Fruit fly (Drosophila melanogaster) whole organism, embryonic: ENCODE data around the gene CG42699.

Experiments used
- Awh ChIP-seq: fragments of 200-800 bp; sonication (Bioruptor generic); IDR thresholded peaks from 2 replicates; pipeline ENCODE4, ENCODE4 v1.3.6; 2022; ENCODE audit warnings: missing biosample characterization, missing genetic modification characterization
- CG12744 ChIP-seq: fragments of 200-800 bp; sonication (Bioruptor generic); optimal IDR thresholded peaks from 2 replicates; lab custom pipeline; 2016; ENCODE audit warnings: missing biosample characterization, missing genetic modification characterization
- CG12942 ChIP-seq: fragments of 200-800 bp; sonication (Bioruptor generic); optimal IDR thresholded peaks from 3 replicates; lab custom pipeline; 2016; ENCODE audit warnings: missing biosample characterization, missing genetic modification characterization
- CG13624 ChIP-seq: fragments of 200-800 bp; sonication (Bioruptor generic); optimal IDR thresholded peaks from 2 replicates; lab custom pipeline; 2016; ENCODE audit warnings: missing biosample characterization, missing genetic modification characterization
- CG13894 ChIP-seq: fragments of 200-800 bp; sonication (Bioruptor generic); optimal IDR thresholded peaks from 3 replicates; lab custom pipeline; 2018; ENCODE audit warnings: missing biosample characterization, mild to moderate bottlenecking, missing genetic modification characterization, moderate library complexity
- CG14667 ChIP-seq: fragments of 200-800 bp; sonication (Bioruptor generic); IDR thresholded peaks from 2 replicates; pipeline ENCODE4 v1.3.6; 2022; ENCODE audit warnings: missing biosample characterization, missing genetic modification characterization
- CG1603 ChIP-seq: fragments of 200-800 bp; sonication (Bioruptor generic); optimal IDR thresholded peaks from 2 replicates; lab custom pipeline; 2019; ENCODE audit warnings: missing biosample characterization, mild to moderate bottlenecking, missing genetic modification characterization, moderate library complexity
- CG18764 ChIP-seq: fragments of 200-800 bp; sonication (Bioruptor generic); optimal IDR thresholded peaks from 3 replicates; lab custom pipeline; 2016; ENCODE audit warnings: missing biosample characterization, missing genetic modification characterization
- CG2712 ChIP-seq: fragments of 200-800 bp; optimal IDR thresholded peaks from 3 replicates; lab custom pipeline; 2019; ENCODE audit warnings: missing biosample characterization, mild to moderate bottlenecking, missing genetic modification characterization, moderate library complexity
- CG2889 ChIP-seq: fragments of 200-800 bp; sonication (Bioruptor generic); IDR thresholded peaks from 3 replicates; pipeline ENCODE4 v1.3.6; 2022; ENCODE audit warnings: missing biosample characterization, missing genetic modification characterization
- CG30431 ChIP-seq: fragments of 200-800 bp; sonication (Bioruptor generic); optimal IDR thresholded peaks from 2 replicates; lab custom pipeline; 2017; ENCODE audit warnings: missing biosample characterization, missing genetic modification characterization
- CG31441 ChIP-seq: fragments of 200-800 bp; sonication (Bioruptor generic); IDR thresholded peaks from 2 replicates; pipeline ENCODE4 v1.3.6; 2022; ENCODE audit warnings: missing biosample characterization, missing genetic modification characterization
- CG3726 ChIP-seq: fragments of 200-800 bp; sonication (Bioruptor generic); IDR thresholded peaks from 3 replicates; pipeline ENCODE4, ENCODE4 v1.3.6; 2022; ENCODE audit warnings: missing biosample characterization, missing genetic modification characterization
- CG3838 ChIP-seq: fragments of 200-800 bp; sonication (Bioruptor generic); optimal IDR thresholded peaks from 3 replicates; lab custom pipeline; 2016; ENCODE audit warnings: missing biosample characterization, missing genetic modification characterization
- CG3995 ChIP-seq: fragments of 200-800 bp; sonication (Bioruptor generic); optimal IDR thresholded peaks from 3 replicates; lab custom pipeline; 2016; ENCODE audit warnings: missing biosample characterization, missing genetic modification characterization
- CG6272 ChIP-seq: fragments of 200-800 bp; sonication (Bioruptor generic); IDR thresholded peaks from 2 replicates; pipeline ENCODE4 v1.3.6; 2022; ENCODE audit warnings: missing biosample characterization, missing genetic modification characterization
- CG6654 ChIP-seq: fragments of 200-800 bp; sonication (Bioruptor generic); optimal IDR thresholded peaks from 2 replicates; lab custom pipeline; 2017; ENCODE audit warnings: missing biosample characterization, mild to moderate bottlenecking, missing genetic modification characterization
- CG8944 ChIP-seq: fragments of 200-800 bp; sonication (Bioruptor generic); optimal IDR thresholded peaks from 3 replicates; lab custom pipeline; 2016; ENCODE audit warnings: missing biosample characterization, missing genetic modification characterization
- Dip3 ChIP-seq: fragments of 200-800 bp; sonication (Bioruptor generic); optimal IDR thresholded peaks from 3 replicates; lab custom pipeline; 2016; ENCODE audit warnings: missing biosample characterization, missing genetic modification characterization
- GATAe ChIP-seq: fragments of 200-800 bp; sonication (Bioruptor generic); conservative IDR thresholded peaks from 2 replicates; pipeline ENCODE4 v1.3.6; 2022; ENCODE audit warnings: missing biosample characterization, missing genetic modification characterization
- Hmr ChIP-seq: fragments of 200-800 bp; sonication (Bioruptor generic); optimal IDR thresholded peaks from 3 replicates; lab custom pipeline; 2017; ENCODE audit warnings: mild to moderate bottlenecking, missing biosample characterization, missing genetic modification reagents, missing genetic modification characterization
- Hr39 ChIP-seq: fragments of >200 bp; optimal IDR thresholded peaks from 2 replicates; lab custom pipeline; 2017
- Jarid2 ChIP-seq: fragments of 200-800 bp; sonication (Bioruptor generic); optimal IDR thresholded peaks from 3 replicates; lab custom pipeline; 2017; ENCODE audit warnings: mild to moderate bottlenecking, missing biosample characterization, missing genetic modification reagents, missing genetic modification characterization
- MBD-R2 ChIP-seq: fragments of 200-800 bp; sonication (Bioruptor generic); IDR thresholded peaks from 2 replicates; pipeline ENCODE4 v1.3.6; 2022; ENCODE audit warnings: missing biosample characterization, missing genetic modification characterization
- Neu2 ChIP-seq: fragments of 200-800 bp; sonication (Bioruptor generic); optimal IDR thresholded peaks from 3 replicates; lab custom pipeline; 2016; ENCODE audit warnings: missing biosample characterization, missing genetic modification characterization, borderline replicate concordance
- Pdp1 ChIP-seq, 2 experiments: fragments of 200-800 bp; sonication (Bioruptor generic); optimal IDR thresholded peaks; 3 replicates each; lab custom pipeline; 2016; ENCODE audit warnings: missing biosample characterization in 2 of 2, missing genetic modification characterization in 2 of 2, mild to moderate bottlenecking in 1 of 2, moderate library complexity in 1 of 2
- Rfx ChIP-seq: fragments of 200-800 bp; sonication (Bioruptor generic); IDR thresholded peaks from 2 replicates; pipeline ENCODE4 v1.3.6; 2022; ENCODE audit warnings: missing biosample characterization, missing genetic modification characterization
- Scr ChIP-seq: fragments of 200-800 bp; sonication (Bioruptor generic); IDR thresholded peaks from 2 replicates; pipeline ENCODE4 v1.3.6; 2022; ENCODE audit warnings: missing biosample characterization, missing genetic modification characterization; ENCODE audit not compliant: partially characterized antibody
- Xrp1 ChIP-seq: fragments of 200-800 bp; sonication (Bioruptor generic); IDR thresholded peaks from 2 replicates; pipeline ENCODE4 v1.3.6; 2022; ENCODE audit warnings: missing biosample characterization, missing genetic modification characterization
- ato ChIP-seq: fragments of 200-800 bp; sonication (Bioruptor generic); IDR thresholded peaks from 2 replicates; pipeline ENCODE4 v1.3.6; 2022; ENCODE audit warnings: missing biosample characterization, missing genetic modification characterization; ENCODE audit not compliant: partially characterized antibody
- chinmo ChIP-seq: fragments of 200-800 bp; sonication (Bioruptor generic); IDR thresholded peaks from 4 replicates; pipeline ENCODE4 v1.3.6; 2022; ENCODE audit warnings: missing biosample characterization, missing genetic modification characterization; ENCODE audit not compliant: partially characterized antibody
- chn ChIP-seq: fragments of 200-800 bp; sonication (Bioruptor generic); optimal IDR thresholded peaks from 2 replicates; lab custom pipeline; 2016; ENCODE audit warnings: missing biosample characterization, missing genetic modification characterization
- ci ChIP-seq: fragments of 200-800 bp; sonication (Bioruptor generic); IDR thresholded peaks from 3 replicates; pipeline ENCODE4 v1.3.6; 2022; ENCODE audit warnings: missing biosample characterization, missing genetic modification characterization
- dpn ChIP-seq, 2 experiments: fragments of 200-800 bp; sonication (Bioruptor generic); optimal IDR thresholded peaks; 3 replicates each; lab custom pipeline; 2016; ENCODE audit warnings: missing biosample characterization in 2 of 2, missing genetic modification characterization in 2 of 2
- esg ChIP-seq: fragments of 200-800 bp; sonication (Bioruptor generic); conservative IDR thresholded peaks from 2 replicates; pipeline ENCODE4 v1.3.6; 2022; ENCODE audit warnings: missing biosample characterization, missing genetic modification characterization
- exex ChIP-seq: fragments of 200-800 bp; sonication (Bioruptor generic); optimal IDR thresholded peaks from 4 replicates; lab custom pipeline; 2018; ENCODE audit warnings: missing biosample characterization, mild to moderate bottlenecking, missing genetic modification characterization, moderate library complexity
- fru ChIP-seq: fragments of >200 bp; optimal IDR thresholded peaks from 2 replicates; lab custom pipeline; 2017
- grau ChIP-seq: fragments of 200-800 bp; optimal IDR thresholded peaks from 3 replicates; lab custom pipeline; 2019; ENCODE audit warnings: missing biosample characterization, mild to moderate bottlenecking, missing genetic modification characterization, moderate library complexity
- jigr1 ChIP-seq: fragments of 200-800 bp; sonication (Bioruptor generic); IDR thresholded peaks from 3 replicates; pipeline ENCODE4 v1.3.6; 2022; ENCODE audit warnings: missing biosample characterization, missing genetic modification characterization
- kni ChIP-seq: fragments of 200-800 bp; sonication (Bioruptor generic); optimal IDR thresholded peaks from 3 replicates; lab custom pipeline; 2017; ENCODE audit warnings: mild to moderate bottlenecking, missing biosample characterization, missing genetic modification reagents, missing genetic modification characterization
- sima ChIP-seq: fragments of 200-800 bp; sonication (Bioruptor generic); optimal IDR thresholded peaks from 2 replicates; lab custom pipeline; 2016; ENCODE audit warnings: missing biosample characterization, missing genetic modification characterization
- sna ChIP-seq: fragments of 200-800 bp; sonication (Bioruptor generic); IDR thresholded peaks from 2 replicates; pipeline ENCODE4 v1.3.6; 2022; ENCODE audit warnings: missing biosample characterization, missing genetic modification characterization; ENCODE audit not compliant: partially characterized antibody
- sug ChIP-seq: fragments of 200-800 bp; optimal IDR thresholded peaks from 2 replicates; lab custom pipeline; 2019; ENCODE audit warnings: missing biosample characterization, mild to moderate bottlenecking, missing genetic modification characterization, moderate library complexity
- tll ChIP-seq, 2 experiments: fragments of 200-800 bp in 1 of 2; fragments of >200 bp in 1 of 2; sonication (Bioruptor generic) in 1 of 2; optimal IDR thresholded peaks; 2 replicates each; lab custom pipeline; 2017 to 2019; ENCODE audit warnings: missing biosample characterization in 2 of 2, missing genetic modification characterization in 2 of 2, mild to moderate bottlenecking in 1 of 2, moderate library complexity in 1 of 2
- unpg ChIP-seq: fragments of 200-800 bp; sonication (Bioruptor generic); optimal IDR thresholded peaks from 3 replicates; lab custom pipeline; 2018; ENCODE audit warnings: missing biosample characterization, mild to moderate bottlenecking, missing genetic modification characterization, moderate library complexity
- zen ChIP-seq: fragments of 200-800 bp; sonication (Bioruptor generic); optimal IDR thresholded peaks from 3 replicates; lab custom pipeline; 2018; ENCODE audit warnings: missing biosample characterization, mild to moderate bottlenecking, missing genetic modification characterization, moderate library complexity
- zen2 ChIP-seq: fragments of 200-800 bp; sonication (Bioruptor generic); IDR thresholded peaks from 3 replicates; pipeline ENCODE4 v1.3.6; 2022; ENCODE audit warnings: missing biosample characterization, missing genetic modification characterization; ENCODE audit not compliant: partially characterized antibody
- zfh2 ChIP-seq: fragments of 200-800 bp; sonication (Bioruptor generic); optimal IDR thresholded peaks from 2 replicates; lab custom pipeline; 2016; ENCODE audit warnings: missing biosample characterization, missing genetic modification characterization

CG42699 gene

DNA sequence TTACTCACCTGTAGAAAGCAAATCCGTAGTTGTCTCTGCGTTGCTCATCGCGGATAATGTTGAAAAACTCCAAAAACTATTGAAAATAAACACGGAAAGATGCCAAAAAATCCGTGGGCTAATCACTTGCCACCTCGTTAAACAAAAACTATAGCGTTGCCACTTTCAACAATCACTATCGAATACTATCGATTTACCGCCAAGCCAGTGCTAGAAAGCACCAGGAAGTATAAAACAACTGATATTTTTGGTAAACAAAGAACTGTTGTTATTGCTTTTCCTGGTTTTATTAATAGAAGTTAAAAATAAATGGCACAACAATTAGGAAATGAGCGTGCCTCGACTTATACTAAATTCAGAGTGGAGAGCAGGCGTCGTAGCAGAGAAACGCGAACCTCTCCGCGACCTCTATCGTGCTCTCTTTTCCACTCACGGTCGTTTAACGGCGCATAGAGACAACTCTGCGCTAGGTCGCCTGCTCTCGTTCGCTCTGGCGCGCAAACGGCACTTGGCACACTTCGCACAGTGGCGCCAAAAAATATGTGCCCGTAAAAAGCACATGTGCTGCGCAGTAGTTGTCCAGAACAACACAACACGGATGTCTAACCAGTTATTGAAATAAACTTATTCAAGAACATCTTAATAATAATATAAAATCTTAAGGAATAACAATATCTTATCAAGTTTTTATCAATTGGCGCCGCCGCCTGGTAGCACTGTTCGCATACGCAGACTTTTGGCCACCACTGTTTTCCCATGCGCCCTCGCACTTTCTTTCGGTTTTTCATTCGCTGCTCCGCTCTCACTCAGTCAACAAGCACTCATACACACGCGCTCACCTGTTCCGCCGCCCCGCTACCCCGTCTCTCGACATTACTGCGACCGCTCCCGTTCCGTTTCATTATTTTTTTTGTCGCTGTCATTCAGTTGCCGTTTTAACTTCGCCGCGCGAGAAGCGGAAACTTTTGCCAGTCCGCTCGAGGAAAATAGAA is 9.2 kb upstream of the CG42699 start, which contains the start of the genes lin-52 and CG15771 (continued):
- TF ChIP-seq CG6654 (GFP tag; lab: Kevin White, UChicago) (peak; percentile 81), CG2712 (tag; lab: Kevin White, UChicago) (peak; percentile 96), Xrp1 (GFP tag; lab: Robert Waterston, UW) (peak; percentile 97), CG13894 (tag; lab: Kevin White, UChicago) (peak; percentile 95), CG3726 (peak; percentile 89), Rfx (GFP tag; lab: Robert Waterston, UW) (peak; percentile 96), Scr (GFP tag; lab: Robert Waterston, UW) (peak; percentile 71), exex (tag; lab: Kevin White, UChicago) (peak; percentile 79), grau (peak; percentile 95), tll (GFP tag; optimal IDR thresholded peaks at IDR 0.05; lab: Kevin White, UChicago) (peak in 1 of 2 experiments; percentile 15), GATAe (GFP tag; lab: Robert Waterston, UW) (peak; percentile 86), CG1603 (tag; lab: Kevin White, UChicago) (peak; percentile 85), sima (GFP tag; lab: Kevin White, UChicago) (no peak), CG2889 (GFP tag; lab: Robert Waterston, UW) (peak; percentile 86), CG18764 (GFP tag; lab: Kevin White, UChicago) (peak; percentile 70), Awh (peak; percentile 90), Pdp1 (GFP tag; optimal IDR thresholded peaks at IDR 0.05; lab: Kevin White, UChicago) (peak; percentile 63 to 86), Dip3 (peak; percentile 70), zen (tag; lab: Kevin White, UChicago) (peak; percentile 84), jigr1 (GFP tag; lab: Robert Waterston, UW) (peak; percentile 91), CG13624 (GFP tag; lab: Kevin White, UChicago) (peak; percentile 78), CG30431 (GFP tag; lab: Kevin White, UChicago) (peak; percentile 90), fru (lab: Kevin White, UChicago) (no peak), Neu2 (GFP tag; lab: Kevin White, UChicago) (no peak), CG6272 (GFP tag; lab: Robert Waterston, UW) (peak; percentile 87), CG14667 (GFP tag; lab: Robert Waterston, UW) (peak; percentile 93), unpg (peak; percentile 94), Hmr (GFP tag; lab: Kevin White, UChicago) (peak; percentile 97), Hr39 (lab: Kevin White, UChicago) (no peak), CG3995 (GFP tag; lab: Kevin White, UChicago) (peak; percentile 55), ato (GFP tag; lab: Robert Waterston, UW) (0 out of 2 replicates have a peak, but pooled peaks have one; percentile 32), zen2 (no peak; the same call in 2 of the 3 replicates), sug (peak; percentile 96), sna (0 out of 2 replicates have a peak, but pooled peaks have one; percentile 15), ci (GFP tag; lab: Robert Waterston, UW) (peak; percentile 94), dpn (GFP tag; optimal IDR thresholded peaks at IDR 0.05; lab: Kevin White, UChicago) (peak; percentile 72 to 91), CG8944 (GFP tag; lab: Kevin White, UChicago) (peak; percentile 40), CG31441 (GFP tag; lab: Robert Waterston, UW) (peak; percentile 95), Jarid2 (GFP tag; lab: Kevin White, UChicago) (peak; percentile 58), zfh2 (GFP tag; lab: Kevin White, UChicago) (peak; percentile 44), chinmo (GFP tag; lab: Robert Waterston, UW) (peak; percentile 88; the same call in 2 of the 4 replicates), CG12744 (GFP tag; lab: Kevin White, UChicago) (peak; percentile 38), CG3838 (GFP tag; lab: Kevin White, UChicago) (peak; percentile 70), CG12942 (GFP tag; lab: Kevin White, UChicago) (peak; percentile 86), esg (peak; percentile 96), MBD-R2 (peak; percentile 74), chn (peak; percentile 88), kni (GFP tag; lab: Kevin White, UChicago) (peak; percentile 99)
